Fruit fly (Drosophila melanogaster): ENCODE measurements around the gene Tti1.

DNA sequence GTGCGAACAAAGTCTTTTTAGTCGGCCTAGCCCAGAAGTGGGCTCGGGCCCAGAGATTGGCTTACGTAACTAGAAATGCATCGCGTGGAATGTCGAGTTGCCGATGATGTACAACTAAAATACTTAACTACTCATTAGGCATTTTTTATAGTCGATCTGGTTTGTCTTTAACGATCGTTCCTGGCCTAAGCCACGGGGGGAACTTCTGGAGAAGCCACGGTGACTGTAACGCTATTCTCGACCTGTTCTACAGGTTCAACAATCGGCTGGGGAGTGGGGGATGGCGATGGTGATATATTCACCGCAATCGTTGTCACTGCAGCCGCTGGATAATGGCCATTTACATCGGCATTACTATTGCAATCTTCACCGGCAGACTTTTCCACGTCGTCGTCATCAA is 8.2 kb downstream of the Tti1 start, which contains the start of gene CG34409:
- TF ChIP-seq Eip75B (GFP tag; optimal IDR thresholded peaks at IDR 0.05) (no peak), cyc (GFP tag; optimal IDR thresholded peaks at IDR 0.05) (no peak), eg (GFP tag; IDR thresholded peaks at IDR 0.05) (no peak), CG3032 (tag; optimal IDR thresholded peaks at IDR 0.05) (no peak)

Data from whole organism, prepupa.